Fruit fly (Drosophila melanogaster) whole organism, prepupa: Measurements from ENCODE around the gene DnaJ-H.
"Not testable (repeated sequence)": the region's sequence is repeated elsewhere in the genome, so short reads cannot be mapped to it uniquely, and the experiment has no call there.

ENCODE experiments used
- Blimp-1 ChIP-seq: fragments of 200-800 bp; sonication (Bioruptor generic); optimal IDR thresholded peaks from 3 replicates; lab custom pipeline; 2017; ENCODE audit warnings: missing biosample characterization, missing genetic modification characterization, mild to moderate bottlenecking, moderate library complexity, missing genetic modification reagents
- CG11294 ChIP-seq: fragments of 200-800 bp; sonication (Bioruptor generic); IDR thresholded peaks from 2 replicates; pipeline ENCODE4 v1.3.6; 2022; ENCODE audit warnings: missing biosample characterization, missing genetic modification characterization
- CG11762 ChIP-seq: fragments of 200-800 bp; sonication (Bioruptor generic); optimal IDR thresholded peaks from 3 replicates; lab custom pipeline; 2016; ENCODE audit warnings: missing biosample characterization, missing genetic modification characterization; ENCODE audit not compliant: insufficient read depth
- CG15336 ChIP-seq: fragments of 200-800 bp; sonication (Bioruptor generic); IDR thresholded peaks from 2 replicates; pipeline ENCODE4 v1.3.6; 2022; ENCODE audit warnings: missing biosample characterization, missing genetic modification characterization
- CG1621 ChIP-seq: fragments of 200-800 bp; sonication (Bioruptor generic); optimal IDR thresholded peaks from 3 replicates; lab custom pipeline; 2018; ENCODE audit warnings: missing biosample characterization, mild to moderate bottlenecking, missing genetic modification characterization
- CG16779 ChIP-seq: fragments of 200-800 bp; sonication (Bioruptor generic); optimal IDR thresholded peaks from 3 replicates; lab custom pipeline; 2017; ENCODE audit warnings: missing biosample characterization, mild to moderate bottlenecking, missing genetic modification characterization
- CG32006 ChIP-seq: fragments of 200-800 bp; sonication (Bioruptor generic); optimal IDR thresholded peaks from 3 replicates; lab custom pipeline; 2017; ENCODE audit warnings: missing biosample characterization, mild to moderate bottlenecking, missing genetic modification characterization
- CG34406 ChIP-seq: fragments of 200-800 bp; sonication (Bioruptor generic); optimal IDR thresholded peaks from 3 replicates; lab custom pipeline; 2016; ENCODE audit warnings: missing biosample characterization, missing genetic modification characterization
- CG3919 ChIP-seq: fragments of 200-800 bp; sonication (Bioruptor generic); optimal IDR thresholded peaks from 3 replicates; lab custom pipeline; 2016; ENCODE audit warnings: missing biosample characterization, missing genetic modification characterization
- CG4318 ChIP-seq: fragments of 200-800 bp; sonication (Bioruptor generic); optimal IDR thresholded peaks from 3 replicates; lab custom pipeline; 2017; ENCODE audit warnings: missing biosample characterization, mild to moderate bottlenecking, missing genetic modification characterization
- CG6163 ChIP-seq: fragments of 200-800 bp; sonication (Bioruptor generic); IDR thresholded peaks from 3 replicates; pipeline ENCODE4 v1.3.6; 2022; ENCODE audit warnings: missing biosample characterization, missing genetic modification characterization
- CG6276 ChIP-seq: fragments of 200-800 bp; sonication (Bioruptor generic); optimal IDR thresholded peaks from 2 replicates; lab custom pipeline; 2017; ENCODE audit warnings: missing biosample characterization, mild to moderate bottlenecking, missing genetic modification characterization
- CG6792 ChIP-seq: fragments of 200-800 bp; sonication (Bioruptor generic); optimal IDR thresholded peaks from 3 replicates; lab custom pipeline; 2016; ENCODE audit warnings: missing biosample characterization, missing genetic modification characterization
- CG6854 ChIP-seq: fragments of 200-800 bp; sonication (Bioruptor generic); optimal IDR thresholded peaks from 2 replicates; lab custom pipeline; 2017; ENCODE audit warnings: missing biosample characterization, mild to moderate bottlenecking, missing genetic modification characterization
- CG7368 ChIP-seq: fragments of 200-800 bp; sonication (Bioruptor generic); optimal IDR thresholded peaks from 3 replicates; lab custom pipeline; 2016; ENCODE audit warnings: missing biosample characterization, missing genetic modification characterization
- CG8119 ChIP-seq: fragments of 200-800 bp; sonication (Bioruptor generic); IDR thresholded peaks from 3 replicates; pipeline ENCODE4 v1.3.6; 2022; ENCODE audit warnings: missing biosample characterization, missing genetic modification characterization
- CG8632 ChIP-seq: fragments of 200-800 bp; sonication (Bioruptor generic); optimal IDR thresholded peaks from 3 replicates; lab custom pipeline; 2016; ENCODE audit warnings: missing biosample characterization, missing genetic modification characterization
- CG9139 ChIP-seq: fragments of 200-800 bp; sonication (Bioruptor generic); optimal IDR thresholded peaks from 3 replicates; lab custom pipeline; 2017; ENCODE audit warnings: missing biosample characterization, mild to moderate bottlenecking, missing genetic modification characterization
- Eip75B ChIP-seq: fragments of 200-800 bp; sonication (Bioruptor generic); optimal IDR thresholded peaks from 3 replicates; lab custom pipeline; 2016; ENCODE audit warnings: missing biosample characterization, missing genetic modification characterization
- Eip78C ChIP-seq: fragments of 200-800 bp; sonication (Bioruptor generic); peaks from one replicate; lab custom pipeline; 2016; ENCODE audit warnings: missing biosample characterization, missing genetic modification characterization
- Ets21C ChIP-seq: fragments of 200-800 bp; sonication (Bioruptor generic); optimal IDR thresholded peaks from 3 replicates; lab custom pipeline; 2016; ENCODE audit warnings: missing biosample characterization, missing genetic modification characterization
- Hr38 ChIP-seq: sonication (Bioruptor generic); optimal IDR thresholded peaks from 2 replicates; lab custom pipeline; 2016; ENCODE audit warnings: missing biosample characterization, missing genetic modification characterization
- Lpt ChIP-seq: fragments of 200-800 bp; sonication (Bioruptor generic); optimal IDR thresholded peaks from 3 replicates; lab custom pipeline; 2016; ENCODE audit warnings: missing biosample characterization, missing genetic modification characterization
- Smox ChIP-seq: fragments of 200-800 bp; sonication (Bioruptor generic); optimal IDR thresholded peaks from 3 replicates; lab custom pipeline; 2016; ENCODE audit warnings: missing biosample characterization, missing genetic modification characterization
- Sox102F ChIP-seq: fragments of 200-800 bp; sonication (Bioruptor generic); optimal IDR thresholded peaks from 2 replicates; lab custom pipeline; 2016; ENCODE audit warnings: missing biosample characterization, mild to moderate bottlenecking, missing genetic modification characterization
- Sox14 ChIP-seq: fragments of 200-800 bp; sonication (Bioruptor generic); optimal IDR thresholded peaks from 3 replicates; lab custom pipeline; 2016; ENCODE audit warnings: missing biosample characterization, missing genetic modification characterization
- Sox15 ChIP-seq: fragments of 200-800 bp; sonication (Bioruptor generic); optimal IDR thresholded peaks from 3 replicates; lab custom pipeline; 2016; ENCODE audit warnings: missing biosample characterization, missing genetic modification characterization
- achi ChIP-seq: fragments of 200-800 bp; sonication (Bioruptor generic); optimal IDR thresholded peaks from 3 replicates; lab custom pipeline; 2016; ENCODE audit warnings: missing biosample characterization, missing genetic modification characterization
- eg ChIP-seq: fragments of 200-800 bp; sonication (Bioruptor generic); IDR thresholded peaks from 3 replicates; pipeline ENCODE4 v1.3.6; 2022; ENCODE audit warnings: missing biosample characterization, missing genetic modification characterization
- fd85E ChIP-seq: fragments of 200-800 bp; sonication (Bioruptor generic); optimal IDR thresholded peaks from 3 replicates; lab custom pipeline; 2016; ENCODE audit warnings: missing biosample characterization, missing genetic modification characterization
- fkh ChIP-seq: fragments of 200-800 bp; sonication (Bioruptor generic); optimal IDR thresholded peaks from 3 replicates; lab custom pipeline; 2017; ENCODE audit warnings: missing biosample characterization, mild to moderate bottlenecking, missing genetic modification characterization, moderate library complexity
- lz ChIP-seq: fragments of 200-800 bp; sonication (Bioruptor generic); optimal IDR thresholded peaks from 3 replicates; lab custom pipeline; 2016; ENCODE audit warnings: missing biosample characterization, missing genetic modification characterization
- salr ChIP-seq, 2 experiments: fragments of 200-800 bp; sonication (Bioruptor generic); optimal IDR thresholded peaks; 3 replicates each; lab custom pipeline; 2016 to 2018; ENCODE audit warnings: missing biosample characterization in 2 of 2, missing genetic modification characterization in 2 of 2, mild to moderate bottlenecking in 1 of 2
- spab ChIP-seq: fragments of 200-800 bp; sonication (Bioruptor generic); optimal IDR thresholded peaks from 2 replicates; lab custom pipeline; 2017; ENCODE audit warnings: missing biosample characterization, mild to moderate bottlenecking, missing genetic modification characterization, missing genetic modification reagents
- ss ChIP-seq, 2 experiments: fragments of 200-800 bp; sonication (Bioruptor generic); optimal IDR thresholded peaks; 2 replicates in 1 of 2; 3 replicates in 1 of 2; lab custom pipeline; 2017 to 2018; ENCODE audit warnings: mild to moderate bottlenecking in 2 of 2, missing biosample characterization in 2 of 2, missing genetic modification characterization in 2 of 2, moderate library complexity in 1 of 2
- svp ChIP-seq: fragments of 200-800 bp; sonication (Bioruptor generic); peaks from one replicate; lab custom pipeline; 2016; ENCODE audit warnings: missing biosample characterization, missing genetic modification characterization
- vri ChIP-seq: fragments of 200-800 bp; sonication (Bioruptor generic); optimal IDR thresholded peaks from 3 replicates; lab custom pipeline; 2016; ENCODE audit warnings: missing biosample characterization, mild to moderate bottlenecking, missing genetic modification characterization

Gene DnaJ-H

dm6 chr2L:13165802-13166347 is at the start of gene DnaJ-H:
Gene DnaJ-H (minus strand): TSS chr2L:13166072.
- TF ChIP-seq CG15336 (no peak), spab (GFP tag; lab: Kevin White, UChicago) (no peak), fd85E (GFP tag; lab: Kevin White, UChicago) (peak; percentile 25), CG6854 (peak; percentile 22)

DNA sequence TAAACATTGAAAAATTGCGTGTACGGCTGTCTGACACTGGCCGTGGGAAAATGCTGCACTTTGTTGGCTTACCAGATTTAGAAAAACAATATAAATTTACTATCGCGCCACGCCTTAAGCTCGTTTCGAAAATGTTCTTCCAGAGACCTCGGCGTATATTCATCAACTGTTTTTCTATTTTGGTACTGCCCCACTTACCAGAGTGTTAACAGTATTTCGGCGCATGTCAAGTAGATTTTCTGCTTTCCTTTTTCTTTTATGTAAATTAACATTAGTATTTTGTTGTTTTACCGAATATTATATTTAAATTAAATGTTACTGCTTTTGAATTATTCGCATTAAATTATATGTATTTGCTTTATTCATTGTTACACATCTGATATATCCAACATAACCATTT is 49.1 kb upstream of the DnaJ-H start, which contains the start of gene kek4:
kek4 (minus strand) TSS at position 341 of the 400 bp plus-strand sequence.
- TF ChIP-seq fkh: no peak
- TF ChIP-seq salr (GFP tag; optimal IDR thresholded peaks at IDR 0.05; lab: Kevin White, UChicago): no peak
- TF ChIP-seq Eip78C (GFP tag; lab: Kevin White, UChicago): no peak
- no peak for TF ChIP-seq Smox
- TF ChIP-seq CG11762 (GFP tag; lab: Kevin White, UChicago): no peak
- no peak for TF ChIP-seq Sox14 (GFP tag; lab: Kevin White, UChicago)
- TF ChIP-seq CG6163 (GFP tag; lab: Robert Waterston, UW): no peak
- no peak for TF ChIP-seq svp (GFP tag; lab: Kevin White, UChicago)

- not testable (repeated sequence) for TF ChIP-seq Sox15, CG32006, Ets21C (GFP tag; lab: Kevin White, UChicago)
Measured at dm6 chr2L:13211764-13212265, 45.9 kb upstream of the DnaJ-H start, which contains the start of gene CG15482. Gene CG15482 (minus strand): TSS chr2L:13211814.

DNA sequence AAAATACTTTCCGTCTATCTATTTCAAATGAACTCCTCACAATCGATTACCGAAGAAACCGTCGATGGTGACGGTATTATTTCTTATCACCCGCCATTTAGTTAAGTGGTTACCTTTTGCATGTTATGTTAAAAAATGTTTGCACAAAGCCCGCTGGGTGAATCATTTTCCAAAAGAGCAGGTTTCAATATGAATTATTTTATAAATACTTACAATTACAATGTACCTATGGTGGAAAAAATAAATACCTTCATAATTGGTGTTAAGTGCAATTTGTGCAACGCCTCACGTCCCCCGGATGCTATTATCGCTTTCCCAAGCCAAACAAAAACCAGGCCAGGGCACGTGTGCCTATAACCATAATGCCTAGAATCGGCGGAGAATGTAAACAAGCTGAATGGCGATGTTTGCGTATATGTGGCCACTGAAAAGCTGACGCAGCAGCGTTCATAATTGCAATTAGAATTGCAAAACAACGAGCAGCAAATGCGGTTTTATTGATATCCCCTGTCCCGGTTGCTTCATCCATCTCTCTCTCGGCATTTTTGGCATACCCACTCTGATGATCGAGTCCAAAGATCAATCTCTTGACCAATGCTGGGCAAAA is 41.1 kb upstream of the DnaJ-H start:
- no peak for TF ChIP-seq Hr38 (GFP tag; lab: Kevin White, UChicago)
- no peak for TF ChIP-seq CG4318 (GFP tag; lab: Kevin White, UChicago)
- TF ChIP-seq svp (GFP tag; lab: Kevin White, UChicago): no peak
- no peak for TF ChIP-seq Sox15 (GFP tag; lab: Kevin White, UChicago)
- no peak for TF ChIP-seq CG6276 (GFP tag; lab: Kevin White, UChicago)
- TF ChIP-seq CG15336: no peak; the same call in 1 of the 2 replicates
- TF ChIP-seq achi (GFP tag; lab: Kevin White, UChicago): no peak
- TF ChIP-seq CG7368 (GFP tag; lab: Kevin White, UChicago): no peak
- TF ChIP-seq CG34406 (GFP tag; lab: Kevin White, UChicago): no peak
- no peak for TF ChIP-seq lz (GFP tag; lab: Kevin White, UChicago)
- no peak; the same call in 2 of the 3 replicates for TF ChIP-seq eg (GFP tag; lab: Robert Waterston, UW)

- peak; percentile 31 for TF ChIP-seq Eip75B
- no peak for TF ChIP-seq CG6854
- TF ChIP-seq CG6792: no peak
- peak; percentile 44 for TF ChIP-seq CG6276 (GFP tag; lab: Kevin White, UChicago)
- peak; percentile 65; the same call in 2 of the 3 replicates for TF ChIP-seq CG6163 (GFP tag; lab: Robert Waterston, UW)
- no peak for TF ChIP-seq CG11294 (GFP tag; lab: Robert Waterston, UW)
- peak; percentile 52 for TF ChIP-seq CG16779
- peak; percentile 61; the same call in 2 of the 3 replicates for TF ChIP-seq eg (GFP tag; lab: Robert Waterston, UW)
- no peak for TF ChIP-seq Sox102F (GFP tag; lab: Kevin White, UChicago)
- peak; percentile 17 for TF ChIP-seq CG9139 (GFP tag; lab: Kevin White, UChicago)
- TF ChIP-seq CG8632 (GFP tag; lab: Kevin White, UChicago): no peak
- TF ChIP-seq Lpt (GFP tag; lab: Kevin White, UChicago): peak; percentile 32
- no peak for TF ChIP-seq Sox15 (GFP tag; lab: Kevin White, UChicago)
- TF ChIP-seq Blimp-1 (GFP tag; lab: Kevin White, UChicago): no peak
- TF ChIP-seq vri (GFP tag; lab: Kevin White, UChicago): peak; percentile 55
- TF ChIP-seq fkh: peak; percentile 8
- peak; percentile 89 for TF ChIP-seq svp (GFP tag; lab: Kevin White, UChicago)
- TF ChIP-seq ss (GFP tag; optimal IDR thresholded peaks at IDR 0.05; lab: Kevin White, UChicago): peak; percentile 5 to 73
- peak; percentile 39 for TF ChIP-seq CG1621 (tag; lab: Kevin White, UChicago)
- TF ChIP-seq Eip78C (GFP tag; lab: Kevin White, UChicago): peak; percentile 77
- TF ChIP-seq CG8119: 0 out of 3 replicates have a peak, but pooled peaks have one; percentile 35
- 0 out of 2 replicates have a peak, but pooled peaks have one; percentile 27 for TF ChIP-seq CG15336
- no peak for TF ChIP-seq Sox14 (GFP tag; lab: Kevin White, UChicago)
- TF ChIP-seq CG3919 (GFP tag; lab: Kevin White, UChicago): peak; percentile 23
Measured at dm6 chr2L:13206077-13206668, 40.3 kb upstream of the DnaJ-H start.
